Worm (Caenorhabditis elegans) whole organism, early embryonic: Measurements from ENCODE around the gene dpf-5.

ENCODE experiments used
- hmbx-1 ChIP-seq: sonication (generic microtip); optimal IDR thresholded peaks from 2 replicates; lab custom pipeline; 2016; ENCODE audit warnings: mild to moderate bottlenecking, missing genetic modification characterization, missing compliant biosample characterization
- hmg-4 ChIP-seq: fragments of 200-800 bp; sonication (Bioruptor generic); optimal IDR thresholded peaks from 2 replicates; lab custom pipeline; 2018; ENCODE audit warnings: mild to moderate bottlenecking, missing genetic modification characterization, missing compliant biosample characterization

- no peak for TF ChIP-seq hmbx-1
- TF ChIP-seq hmg-4 (GFP tag; lab: Kevin White, UChicago): no peak
Observed at ce11 chrIV:4809813-4810212, 3.4 kb upstream of the dpf-5 start, which contains the start of gene H06H21.37.
